Worm (Caenorhabditis elegans): ENCODE data around the gene rnh-2.

DNA sequence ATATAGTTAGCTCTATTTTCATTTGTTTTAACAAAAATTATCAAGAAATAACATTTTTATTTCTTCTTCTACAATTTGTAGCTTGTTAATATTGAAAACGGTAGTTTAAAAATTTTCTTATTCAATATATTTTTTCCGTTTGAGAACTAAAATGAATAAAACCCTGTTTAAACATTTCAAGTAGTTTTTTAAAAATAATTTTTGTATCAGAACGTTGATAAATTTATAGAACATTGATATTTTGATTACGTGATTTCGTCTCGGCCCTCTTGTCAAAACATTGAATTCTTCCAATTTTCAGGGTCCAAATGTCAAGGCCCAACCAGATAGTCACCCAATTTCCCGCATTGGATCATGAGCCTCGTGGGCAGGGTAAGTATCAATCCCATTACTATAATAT, 23.5 kb downstream of the rnh-2 start, which contains the start of gene pqn-73:
- TF ChIP-seq rpc-1 (optimal IDR thresholded peaks at IDR 0.05) = no peak
- TF ChIP-seq rpc-1 (tag; optimal IDR thresholded peaks at IDR 0.05) = no peak
- no peak for TF ChIP-seq atf-7 (tag; optimal IDR thresholded peaks at IDR 0.05)
- TF ChIP-seq F37B4.10 (GFP tag; IDR thresholded peaks at IDR 0.05) = no peak
- TF ChIP-seq ceh-40 (GFP tag; IDR thresholded peaks at IDR 0.05) = no peak
- no peak for TF ChIP-seq cebp-1 (GFP tag; IDR thresholded peaks at IDR 0.05)
- no peak for TF ChIP-seq cebp-1 (tag; optimal IDR thresholded peaks at IDR 0.05)
- TF ChIP-seq aptf-2 (GFP tag; conservative IDR thresholded peaks at IDR 0.05) = no peak
- no peak for TF ChIP-seq hsf-1 (GFP tag; IDR thresholded peaks at IDR 0.05)
- no peak for TF ChIP-seq pha-4 (tag; optimal IDR thresholded peaks at IDR 0.05)
- TF ChIP-seq unc-62 (GFP tag; optimal IDR thresholded peaks at IDR 0.05) = no peak
- no peak for TF ChIP-seq attf-6 (GFP tag; IDR thresholded peaks at IDR 0.05)
- TF ChIP-seq unc-130 (GFP tag; optimal IDR thresholded peaks at IDR 0.05) = no peak
